Comparison of ENCODE assay signal across 2 worm cellular contexts in the genomic region with DNA sequence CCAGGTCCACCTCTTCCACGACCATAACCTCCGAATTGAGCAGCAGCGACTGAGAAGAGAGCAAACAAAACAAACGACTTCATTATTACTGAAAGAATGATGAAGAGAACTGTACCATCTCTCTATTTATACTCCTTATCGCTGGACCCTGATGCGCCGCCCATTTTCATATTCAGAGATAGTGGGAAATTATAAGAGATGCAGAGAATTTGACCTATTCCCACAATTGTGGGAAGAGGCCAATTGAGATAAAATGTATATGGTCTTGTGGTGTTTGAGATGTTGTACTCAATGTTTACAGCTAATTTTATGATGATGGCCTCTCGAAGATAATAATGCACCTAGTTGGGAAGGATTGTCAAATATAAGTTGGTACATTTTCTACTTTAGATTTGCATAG.
TF ChIP-seq lines count a peak whose summit lies in the region.

Gene ttr-50 (minus strand): TSS at position 101 of the 400 bp plus-strand sequence.

TF ChIP-seq in whole organism, late embryonic, 69 proteins besides CTCF, POLR2A, EP300 and RAD21:
- no peak for TF ChIP-seq unc-3 (GFP tag; conservative IDR thresholded peaks at IDR 0.05; lab: Robert Waterston, UW)
- no peak for TF ChIP-seq unc-3 (tag; optimal IDR thresholded peaks at IDR 0.05; lab: Kevin White, UChicago)
- TF ChIP-seq unc-55 (GFP tag; optimal IDR thresholded peaks at IDR 0.05; lab: Kevin White, UChicago) = no peak
- TF ChIP-seq elt-2 (tag; optimal IDR thresholded peaks at IDR 0.05; lab: Kevin White, UChicago) = peak; percentile 71
TF ChIP-seq in whole organism, late embryonic: peak in this region for 1.

TF ChIP-seq in whole organism, young adult, 124 proteins besides CTCF, POLR2A, EP300 and RAD21:
- no peak for TF ChIP-seq egrh-3 (GFP tag; IDR thresholded peaks at IDR 0.05; lab: Robert Waterston, UW)
- 0 out of 2 replicates have a peak, but pooled peaks have one; percentile 19 for TF ChIP-seq aptf-2 (GFP tag; conservative IDR thresholded peaks at IDR 0.05; lab: Robert Waterston, UW)
- TF ChIP-seq mel-28 (tag; optimal IDR thresholded peaks at IDR 0.05; lab: Kevin White, UChicago; ENCODE audit: borderline replicate concordance) = no peak
